Worm (Caenorhabditis elegans) whole organism, late embryonic: ENCODE results near the gene C06H5.11.
"Not testable (repeated sequence)": the region's sequence is repeated elsewhere in the genome, so short reads cannot be mapped to it uniquely, and the experiment has no call there.

Experiments
- F13H6.1 ChIP-seq: sonication (generic microtip); optimal IDR thresholded peaks from 2 replicates; lab custom pipeline; 2016; ENCODE audit warnings: missing genetic modification characterization, missing compliant biosample characterization
- Y22D7AL.16 ChIP-seq: sonication (generic microtip); optimal IDR thresholded peaks from 2 replicates; lab custom pipeline; 2016; ENCODE audit warnings: missing genetic modification characterization, missing compliant biosample characterization
- ceh-18 ChIP-seq: sonication (generic microtip); optimal IDR thresholded peaks from 2 replicates; lab custom pipeline; 2016; ENCODE audit warnings: missing genetic modification characterization, missing compliant biosample characterization
- ceh-31 ChIP-seq: sonication (generic microtip); optimal IDR thresholded peaks from 2 replicates; lab custom pipeline; 2016; ENCODE audit warnings: missing genetic modification characterization, missing compliant biosample characterization
- ceh-45 ChIP-seq: fragments of 200-800 bp; sonication (Bioruptor generic); IDR thresholded peaks from 2 replicates; pipeline ENCODE4 v1.3.6; 2022; ENCODE audit warnings: missing genetic modification reagents, missing genetic modification characterization, missing compliant biosample characterization
- ceh-48 ChIP-seq: sonication (generic microtip); optimal IDR thresholded peaks from 2 replicates; lab custom pipeline; 2016; ENCODE audit warnings: missing genetic modification characterization, inconsistent platforms, missing compliant biosample characterization
- ceh-6 ChIP-seq: fragments of 200-800 bp; sonication (Bioruptor generic); optimal IDR thresholded peaks from 2 replicates; lab custom pipeline; 2018; ENCODE audit warnings: mild to moderate bottlenecking, missing genetic modification characterization, missing compliant biosample characterization
- ceh-9 ChIP-seq: sonication (generic microtip); optimal IDR thresholded peaks from 2 replicates; lab custom pipeline; 2016; ENCODE audit warnings: mild to moderate bottlenecking, missing genetic modification characterization, inconsistent platforms, missing compliant biosample characterization
- che-1 ChIP-seq: sonication (generic microtip); optimal IDR thresholded peaks from 2 replicates; lab custom pipeline; 2016; ENCODE audit warnings: mild to moderate bottlenecking, missing genetic modification characterization, missing compliant biosample characterization
- dve-1 ChIP-seq: sonication (generic microtip); optimal IDR thresholded peaks from 2 replicates; lab custom pipeline; 2017; ENCODE audit warnings: antibody characterized with exemption, mild to moderate bottlenecking, missing genetic modification characterization, missing compliant biosample characterization
- elt-2 ChIP-seq: sonication (generic microtip); optimal IDR thresholded peaks from 2 replicates; lab custom pipeline; 2016; ENCODE audit warnings: missing genetic modification reagents, missing genetic modification characterization, missing compliant biosample characterization
- ets-4 ChIP-seq: sonication (generic microtip); optimal IDR thresholded peaks from 2 replicates; lab custom pipeline; 2016; ENCODE audit warnings: missing genetic modification characterization, missing compliant biosample characterization
- fax-1 ChIP-seq: sonication (generic microtip); optimal IDR thresholded peaks from 2 replicates; lab custom pipeline; 2016; ENCODE audit warnings: missing genotype, missing genetic modification characterization, missing compliant biosample characterization
- fkh-6 ChIP-seq: sonication (generic microtip); optimal IDR thresholded peaks from 2 replicates; lab custom pipeline; 2016; ENCODE audit warnings: missing genetic modification characterization, missing compliant biosample characterization
- gmeb-2 ChIP-seq: sonication (generic microtip); optimal IDR thresholded peaks from 2 replicates; lab custom pipeline; 2016; ENCODE audit warnings: missing genetic modification characterization, inconsistent platforms, missing compliant biosample characterization
- hlh-13 ChIP-seq: fragments of 200-800 bp; sonication (Bioruptor generic); optimal IDR thresholded peaks from 2 replicates; lab custom pipeline; 2018; ENCODE audit warnings: mild to moderate bottlenecking, missing genetic modification characterization, missing compliant biosample characterization
- hlh-15 ChIP-seq: sonication (generic microtip); optimal IDR thresholded peaks from 2 replicates; lab custom pipeline; 2016; ENCODE audit warnings: missing genetic modification characterization, missing compliant biosample characterization
- lim-6 ChIP-seq: sonication (generic microtip); optimal IDR thresholded peaks from 2 replicates; lab custom pipeline; 2016; ENCODE audit warnings: missing genetic modification characterization, missing compliant biosample characterization
- lin-11 ChIP-seq: fragments of 200-800 bp; sonication (Bioruptor generic); optimal IDR thresholded peaks from 2 replicates; lab custom pipeline; 2018; ENCODE audit warnings: mild to moderate bottlenecking, missing genetic modification characterization, missing compliant biosample characterization
- nfya-1 ChIP-seq: sonication (generic microtip); optimal IDR thresholded peaks from 2 replicates; lab custom pipeline; 2017; ENCODE audit warnings: missing genetic modification characterization, mild to moderate bottlenecking, missing compliant biosample characterization, antibody characterized with exemption, moderate library complexity
- odd-2 ChIP-seq: sonication (generic microtip); optimal IDR thresholded peaks from 2 replicates; lab custom pipeline; 2017; ENCODE audit warnings: antibody characterized with exemption, mild to moderate bottlenecking, missing genetic modification characterization, missing compliant biosample characterization
- pat-9 ChIP-seq: fragments of 200-800 bp; sonication (Bioruptor generic); optimal IDR thresholded peaks from 2 replicates; lab custom pipeline; 2018; ENCODE audit warnings: mild to moderate bottlenecking, missing genetic modification characterization, moderate library complexity, missing compliant biosample characterization
- pax-1 ChIP-seq: fragments of 150-350 bp; optimal IDR thresholded peaks from 2 replicates; lab custom pipeline; 2014; ENCODE audit warnings: missing biosample characterization, missing genetic modification characterization
- pha-2 ChIP-seq: sonication (generic microtip); optimal IDR thresholded peaks from 2 replicates; lab custom pipeline; 2017; ENCODE audit warnings: mild to moderate bottlenecking, missing genetic modification characterization, missing compliant biosample characterization
- pha-4 ChIP-seq: fragments of 150-350 bp; optimal IDR thresholded peaks from 2 replicates; lab custom pipeline; 2018; ENCODE audit warnings: missing biosample characterization, missing genetic modification reagents, missing genetic modification characterization
- pqm-1 ChIP-seq: sonication (generic microtip); optimal IDR thresholded peaks from 2 replicates; lab custom pipeline; 2016; ENCODE audit warnings: missing genetic modification characterization, missing compliant biosample characterization
- rnt-1 ChIP-seq: sonication (generic microtip); optimal IDR thresholded peaks from 2 replicates; lab custom pipeline; 2016; ENCODE audit warnings: missing genetic modification characterization, missing compliant biosample characterization
- sdc-2 ChIP-seq: sonication (generic microtip); optimal IDR thresholded peaks from 2 replicates; lab custom pipeline; 2016; ENCODE audit warnings: missing genotype, missing genetic modification characterization, missing compliant biosample characterization
- sox-2 ChIP-seq: fragments of 200-800 bp; sonication (Bioruptor generic); IDR thresholded peaks from 2 replicates; pipeline ENCODE4 v1.3.6; 2022; ENCODE audit warnings: missing genetic modification reagents, missing genetic modification characterization, missing compliant biosample characterization
- tbx-2 ChIP-seq: sonication (generic microtip); optimal IDR thresholded peaks from 2 replicates; lab custom pipeline; 2016; ENCODE audit warnings: missing genetic modification characterization, missing compliant biosample characterization
- tbx-7 ChIP-seq: sonication (generic microtip); optimal IDR thresholded peaks from 2 replicates; lab custom pipeline; 2016; ENCODE audit warnings: missing genotype, missing genetic modification characterization, missing compliant biosample characterization
- unc-42 ChIP-seq: sonication (generic microtip); optimal IDR thresholded peaks from 2 replicates; lab custom pipeline; 2016; ENCODE audit warnings: missing genotype, missing genetic modification characterization, missing compliant biosample characterization
- unc-55 ChIP-seq: sonication (generic microtip); optimal IDR thresholded peaks from 2 replicates; lab custom pipeline; 2017; ENCODE audit warnings: missing biosample characterization, missing genetic modification reagents, missing genetic modification characterization
- unc-86 ChIP-seq: sonication (generic microtip); optimal IDR thresholded peaks from 2 replicates; lab custom pipeline; 2016; ENCODE audit warnings: missing genetic modification characterization, missing compliant biosample characterization
- zip-5 ChIP-seq: sonication (generic microtip); optimal IDR thresholded peaks from 2 replicates; lab custom pipeline; 2016; ENCODE audit warnings: missing genetic modification characterization, missing compliant biosample characterization
- ztf-16 ChIP-seq: sonication (generic microtip); optimal IDR thresholded peaks from 2 replicates; lab custom pipeline; 2017; ENCODE audit warnings: missing genetic modification characterization, missing compliant biosample characterization

C06H5.11 gene

DNA sequence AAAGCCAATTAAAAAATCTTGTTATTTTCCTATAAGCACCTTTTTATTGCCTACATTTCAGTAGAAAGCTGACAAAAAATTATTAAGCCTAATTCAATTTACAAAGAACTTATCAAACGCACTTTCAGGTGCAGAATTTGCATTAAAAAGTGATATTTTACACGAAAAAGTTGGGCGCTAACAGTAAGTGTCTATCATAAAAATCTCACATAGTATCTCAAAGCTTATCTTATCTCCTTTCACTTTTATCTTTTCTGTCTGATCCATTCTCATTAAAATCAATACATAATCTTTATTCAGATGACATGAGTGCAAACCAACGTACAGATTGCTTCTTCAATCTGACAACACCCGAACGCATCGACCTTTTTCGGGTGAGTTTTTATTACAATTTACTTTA, 16.2 kb upstream of the C06H5.11 start, which contains the start of gene dcar-1:
dcar-1 (plus strand) TSS at position 301 of the 400 bp plus-strand sequence.
- no peak for TF ChIP-seq F13H6.1 (tag; lab: Kevin White, UChicago)
- no peak for TF ChIP-seq ceh-9 (tag; lab: Kevin White, UChicago)
- no peak for TF ChIP-seq fax-1
- TF ChIP-seq lim-6 (tag; lab: Kevin White, UChicago), result no peak
- no peak for TF ChIP-seq pat-9 (tag; lab: Kevin White, UChicago)
- TF ChIP-seq ceh-31 (tag; lab: Kevin White, UChicago), result no peak
- no peak for TF ChIP-seq nfya-1
- no peak for TF ChIP-seq gmeb-2
- no peak for TF ChIP-seq che-1 (tag; lab: Kevin White, UChicago)
- no peak for TF ChIP-seq elt-2 (tag; lab: Kevin White, UChicago)
- no peak for TF ChIP-seq ceh-6 (GFP tag; lab: Kevin White, UChicago)
- TF ChIP-seq rnt-1 (tag; lab: Kevin White, UChicago), result no peak
- TF ChIP-seq tbx-2 (tag; lab: Kevin White, UChicago), result no peak
- no peak for TF ChIP-seq pqm-1
- TF ChIP-seq ceh-18 (tag; lab: Kevin White, UChicago), result no peak
- TF ChIP-seq ceh-45 (GFP tag; lab: Robert Waterston, UW), result no peak
- TF ChIP-seq ztf-16 (tag; lab: Kevin White, UChicago), result no peak
- TF ChIP-seq ceh-48 (tag; lab: Kevin White, UChicago), result no peak

DNA sequence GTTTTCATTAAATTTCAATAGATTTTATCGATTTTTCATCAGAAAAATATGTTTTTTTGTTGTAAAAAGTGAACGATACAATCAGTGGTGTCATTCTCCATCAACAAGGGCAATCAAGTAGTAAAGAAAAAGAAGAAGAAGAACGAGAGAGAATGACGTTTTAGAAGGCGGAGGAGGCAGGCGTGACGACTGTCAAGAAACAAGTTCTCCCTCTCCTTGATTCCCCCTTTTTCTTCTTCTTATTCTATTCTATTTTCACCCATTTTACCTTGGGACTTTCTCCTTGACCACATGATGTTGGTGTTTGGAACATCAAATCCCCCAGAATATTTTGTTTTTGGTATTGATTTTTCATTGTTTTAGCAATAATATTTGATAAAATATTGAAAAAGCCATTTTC, 11.9 kb upstream of the C06H5.11 start:
- TF ChIP-seq zip-5 (tag; lab: Kevin White, UChicago) (no peak), dve-1 (no peak), fkh-6 (no peak), unc-55 (no peak), ceh-45 (GFP tag; lab: Robert Waterston, UW) (no peak), sdc-2 (no peak), hlh-15 (tag; lab: Kevin White, UChicago) (no peak)

DNA sequence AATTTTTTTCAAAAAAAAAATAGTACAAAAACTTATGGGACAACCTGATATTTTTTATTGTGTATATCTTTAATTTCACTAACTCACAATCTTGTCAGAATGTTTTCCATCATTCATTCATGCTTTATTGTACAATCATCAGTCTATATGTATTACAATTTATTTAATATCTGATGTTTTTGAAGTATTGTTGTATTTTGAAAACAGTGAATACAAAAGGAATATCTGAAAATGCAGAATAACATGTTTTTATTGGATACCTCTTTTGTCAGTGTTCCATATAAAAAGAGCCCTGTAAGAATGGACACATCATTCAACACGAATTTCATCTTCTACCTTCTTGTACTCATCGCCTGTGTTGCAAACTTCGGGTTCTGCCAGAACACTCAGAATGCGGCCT, 10.0 kb upstream of the C06H5.11 start, which contains the start of gene C06H5.14:
C06H5.14 (plus strand) TSS at position 301 of the 400 bp plus-strand sequence.
- TF ChIP-seq pha-4 (tag; lab: Kevin White, UChicago); sox-2 (GFP tag; lab: Robert Waterston, UW); ztf-16 (tag; lab: Kevin White, UChicago): not testable (repeated sequence)

DNA sequence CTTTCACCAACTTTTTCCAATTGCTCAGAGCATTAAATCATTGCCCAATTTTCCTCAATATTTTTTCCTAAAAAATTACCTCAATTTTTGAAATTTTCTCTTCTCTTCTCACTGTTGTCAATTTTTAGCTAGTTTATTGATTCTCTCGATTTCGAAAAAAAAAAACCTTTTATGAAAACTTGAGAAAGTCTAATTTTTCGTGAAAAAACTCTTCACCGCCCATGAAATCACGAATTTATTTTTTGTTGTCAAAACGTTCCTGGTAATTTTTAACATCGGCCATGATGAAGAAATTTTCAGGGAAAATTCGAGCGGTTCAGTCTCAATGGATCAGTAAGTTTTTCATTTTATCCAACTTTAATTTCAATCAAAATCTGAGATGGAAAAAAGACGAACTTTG, 5.6 kb upstream of the C06H5.11 start, which contains the start of gene fbxa-157:
fbxa-157 (plus strand) TSS at position 301 of the 400 bp plus-strand sequence.
- no peak for TF ChIP-seq ceh-6 (GFP tag; lab: Kevin White, UChicago)
- no peak for TF ChIP-seq che-1 (tag; lab: Kevin White, UChicago)
- TF ChIP-seq hlh-13 (GFP tag; lab: Kevin White, UChicago), result no peak
- no peak for TF ChIP-seq pax-1 (tag; lab: Kevin White, UChicago)
- TF ChIP-seq ets-4 (tag; lab: Kevin White, UChicago), result no peak
- no peak for TF ChIP-seq odd-2 (tag; lab: Kevin White, UChicago)
- TF ChIP-seq unc-42 (tag; lab: Kevin White, UChicago), result no peak
- TF ChIP-seq tbx-7 (tag; lab: Kevin White, UChicago), result no peak
- TF ChIP-seq unc-86 (tag; lab: Kevin White, UChicago), result no peak
- TF ChIP-seq Y22D7AL.16 (tag; lab: Kevin White, UChicago), result no peak
- no peak for TF ChIP-seq lim-6 (tag; lab: Kevin White, UChicago)
- TF ChIP-seq pqm-1, result no peak
- TF ChIP-seq lin-11 (tag; lab: Kevin White, UChicago), result no peak
- no peak for TF ChIP-seq pha-2 (tag; lab: Kevin White, UChicago)
